Fruit fly (Drosophila melanogaster) whole organism, larva: ENCODE measurements around the gene CG9702.

Source experiments
- noc ChIP-seq: fragments of 200-800 bp; sonication (Bioruptor generic); optimal IDR thresholded peaks from 3 replicates; lab custom pipeline; 2019; ENCODE audit warnings: missing biosample characterization, mild to moderate bottlenecking, missing genetic modification characterization, moderate library complexity

CG9702 gene

dm6 chr3R:30616098-30616857, 37.0 kb downstream of the CG9702 start:
- TF ChIP-seq noc = no peak

dm6 chr3R:30617457-30617856, 38.2 kb downstream of the CG9702 start:
- TF ChIP-seq noc = no peak

dm6 chr3R:30621806-30622205, 42.6 kb downstream of the CG9702 start, which contains the start of gene CG44954:
Gene CG44954, minus strand, starts transcription at chr3R:30621906.
- no peak for TF ChIP-seq noc

dm6 chr3R:30628928-30629327, 49.7 kb downstream of the CG9702 start, which contains the start of gene CG2267:
Gene CG2267, minus strand, starts transcription at chr3R:30629028.
- no peak for TF ChIP-seq noc
